Fruit fly (Drosophila melanogaster): ENCODE results near the gene CG31288.

DNA sequence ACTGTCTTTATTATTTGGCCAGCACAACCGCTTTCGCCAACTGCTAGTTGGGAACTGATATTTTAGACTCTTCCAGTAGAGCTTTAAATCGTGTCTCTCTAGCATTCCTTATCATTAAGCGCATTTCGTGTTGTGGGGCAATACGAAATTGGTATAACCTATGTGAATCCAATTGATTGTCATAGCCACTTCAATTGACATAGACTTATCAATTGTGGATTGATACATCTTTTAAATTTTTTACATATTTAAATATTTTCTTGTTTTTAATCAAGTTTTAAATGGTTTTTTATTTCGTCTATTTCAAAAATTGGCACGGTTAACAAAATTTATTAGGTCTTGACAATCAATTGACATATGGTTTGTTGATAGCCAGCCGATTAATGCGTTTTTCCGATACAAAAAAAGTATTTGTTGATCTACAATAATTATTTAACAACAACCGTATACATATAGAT is at the start of gene CG31288:
- TF ChIP-seq EcR (GFP tag; optimal IDR thresholded peaks at IDR 0.05) (no peak), Pif1A (GFP tag; optimal IDR thresholded peaks at IDR 0.05) (no peak), Ets98B (GFP tag; IDR thresholded peaks at IDR 0.05) (no peak), CG14655 (GFP tag; optimal IDR thresholded peaks at IDR 0.05) (no peak), D1 (tag; optimal IDR thresholded peaks at IDR 0.05) (no peak), CG34367 (tag; optimal IDR thresholded peaks at IDR 0.05) (no peak), rn (GFP tag; IDR thresholded peaks at IDR 0.05) (no peak), fd96Ca (GFP tag; IDR thresholded peaks at IDR 0.05) (no peak), CG9948 (tag; optimal IDR thresholded peaks at IDR 0.05) (no peak), CG10348 (GFP tag; IDR thresholded peaks at IDR 0.05) (no peak)

Data from whole organism, pupa.